Worm (Caenorhabditis elegans): Measurements from ENCODE around the gene F37A4.2.

The F37A4.2 gene

ce11 chrIII:6742597-6742996 lies 20.3 kb downstream of the F37A4.2 start:
- TF ChIP-seq ztf-11 (tag; optimal IDR thresholded peaks at IDR 0.05) (no peak), mep-1 (tag; optimal IDR thresholded peaks at IDR 0.05) (no peak), nhr-237 (tag; optimal IDR thresholded peaks at IDR 0.05) (no peak), ceh-63 (GFP tag; optimal IDR thresholded peaks at IDR 0.05) (no peak), lin-14 (GFP tag; optimal IDR thresholded peaks at IDR 0.05) (peak; percentile 34), lsy-2 (tag; optimal IDR thresholded peaks at IDR 0.05) (peak in 1 of 2 experiments; percentile 6), snu-23 (GFP tag; optimal IDR thresholded peaks at IDR 0.05) (no peak), efl-1 (optimal IDR thresholded peaks at IDR 0.05) (no peak), efl-1 (GFP tag; optimal IDR thresholded peaks at IDR 0.05 in 1 of 2) (peak in 1 of 2 experiments; percentile 41), nhr-71 (tag; optimal IDR thresholded peaks at IDR 0.05) (peak; percentile 38), rnt-1 (tag; optimal IDR thresholded peaks at IDR 0.05) (peak; percentile 44)

ce11 chrIII:6746008-6746407 lies 23.8 kb downstream of the F37A4.2 start, which contains the start of gene dig-1:
dig-1 (plus strand) TSS chrIII:6746308.
- TF ChIP-seq efl-1 (optimal IDR thresholded peaks at IDR 0.05) (no peak), efl-1 (GFP tag; optimal IDR thresholded peaks at IDR 0.05 in 1 of 2) (peak in 1 of 2 experiments; percentile 11), alr-1 (tag; optimal IDR thresholded peaks at IDR 0.05; ENCODE audit: borderline replicate concordance) (no peak)

ce11 chrIII:6746668-6747067 lies 24.4 kb downstream of the F37A4.2 start:
- TF ChIP-seq tlp-1 (tag; optimal IDR thresholded peaks at IDR 0.05) (no peak), jun-1 (tag; optimal IDR thresholded peaks at IDR 0.05) (no peak), rnt-1 (tag; optimal IDR thresholded peaks at IDR 0.05) (no peak), mdl-1 (tag; optimal IDR thresholded peaks at IDR 0.05) (no peak), xbp-1 (tag; optimal IDR thresholded peaks at IDR 0.05) (no peak), ztf-11 (tag; optimal IDR thresholded peaks at IDR 0.05) (no peak), ceh-90 (tag; optimal IDR thresholded peaks at IDR 0.05) (no peak), lin-39 (tag; optimal IDR thresholded peaks at IDR 0.05) (no peak)

- TF ChIP-seq efl-1 (optimal IDR thresholded peaks at IDR 0.05) (no peak), efl-1 (GFP tag; optimal IDR thresholded peaks at IDR 0.05 in 1 of 2) (peak in 1 of 2 experiments; percentile 4), ztf-11 (tag; optimal IDR thresholded peaks at IDR 0.05) (no peak)
Observed at ce11 chrIII:6752612-6753011, 30.4 kb downstream of the F37A4.2 start.

ce11 chrIII:6756769-6757168 lies 34.5 kb downstream of the F37A4.2 start:
- TF ChIP-seq elt-3 (tag; optimal IDR thresholded peaks at IDR 0.05) (no peak), dpl-1 (GFP tag; optimal IDR thresholded peaks at IDR 0.05) (no peak), skn-1 (tag; optimal IDR thresholded peaks at IDR 0.05) (no peak), blmp-1 (tag; optimal IDR thresholded peaks at IDR 0.05) (no peak), nhr-47 (tag; optimal IDR thresholded peaks at IDR 0.05) (no peak), zag-1 (tag; optimal IDR thresholded peaks at IDR 0.05) (no peak), nhr-71 (tag; optimal IDR thresholded peaks at IDR 0.05) (no peak), vab-15 (tag; optimal IDR thresholded peaks at IDR 0.05) (no peak), hlh-4 (tag; optimal IDR thresholded peaks at IDR 0.05) (no peak), mep-1 (tag; optimal IDR thresholded peaks at IDR 0.05) (no peak), nhr-85 (tag) (no peak), ceh-8 (GFP tag; optimal IDR thresholded peaks at IDR 0.05) (no peak), fkh-10 (GFP tag; optimal IDR thresholded peaks at IDR 0.05) (no peak), C04F5.9 (tag; optimal IDR thresholded peaks at IDR 0.05) (no peak), unc-98 (GFP tag; IDR thresholded peaks at IDR 0.05) (no peak), fos-1 (tag; optimal IDR thresholded peaks at IDR 0.05) (no peak), nhr-90 (tag; optimal IDR thresholded peaks at IDR 0.05; ENCODE audit: poor library complexity) (no peak), nhr-20 (tag; optimal IDR thresholded peaks at IDR 0.05) (no peak)

Data from whole organism, L1 larva.